Worm (Caenorhabditis elegans) whole organism, L1 larva: ENCODE measurements around the gene fbxa-98.
"Not testable (repeated sequence)": the region's sequence is repeated elsewhere in the genome, so short reads cannot be mapped to it uniquely, and the experiment has no call there.

ENCODE experiments used
- ama-1 ChIP-seq: fragments of 150-350 bp; optimal IDR thresholded peaks from 2 replicates; lab custom pipeline; 2014
- ceh-90 ChIP-seq: sonication (generic microtip); optimal IDR thresholded peaks from 2 replicates; lab custom pipeline; 2016; ENCODE audit warnings: missing genetic modification characterization, missing compliant biosample characterization
- dpl-1 ChIP-seq, 3 experiments: fragments of 150-350 bp in 2 of 3; sonication (generic microtip) in 1 of 3; optimal IDR thresholded peaks; 2 replicates each; lab custom pipeline; 2014 to 2017; ENCODE audit warnings: missing biosample characterization in 3 of 3, missing genetic modification characterization in 3 of 3, missing genetic modification reagents in 3 of 3
- elt-3 ChIP-seq, 6 experiments: fragments of 150-350 bp in 1 of 6; sonication (generic microtip); optimal IDR thresholded peaks; 2 replicates each; lab custom pipeline; 2017 to 2018; ENCODE audit warnings: missing biosample characterization in 6 of 6, missing genetic modification characterization in 6 of 6, inconsistent platforms in 1 of 6
- fos-1 ChIP-seq: fragments of 150-350 bp; optimal IDR thresholded peaks from 2 replicates; lab custom pipeline; 2014; ENCODE audit warnings: missing biosample characterization, missing genetic modification characterization
- hlh-17 ChIP-seq: fragments of 200-800 bp; sonication (Bioruptor generic); optimal IDR thresholded peaks from 2 replicates; lab custom pipeline; 2018; ENCODE audit warnings: missing genetic modification characterization, mild to moderate bottlenecking, missing compliant biosample characterization, moderate library complexity, borderline replicate concordance
- lin-14 ChIP-seq: fragments of 200-800 bp; sonication (Bioruptor generic); optimal IDR thresholded peaks from 2 replicates; lab custom pipeline; 2018; ENCODE audit warnings: mild to moderate bottlenecking, missing genetic modification characterization, moderate library complexity, missing compliant biosample characterization
- mep-1 ChIP-seq: fragments of 150-350 bp; optimal IDR thresholded peaks from 2 replicates; lab custom pipeline; 2014; ENCODE audit warnings: missing biosample characterization, missing genetic modification characterization
- nhr-12 ChIP-seq: sonication (generic microtip); optimal IDR thresholded peaks from 2 replicates; lab custom pipeline; 2017; ENCODE audit warnings: missing biosample characterization, missing genetic modification characterization
- nhr-47 ChIP-seq: sonication (generic microtip); optimal IDR thresholded peaks from 2 replicates; lab custom pipeline; 2016; ENCODE audit warnings: mild to moderate bottlenecking, missing genetic modification characterization, moderate library complexity, missing compliant biosample characterization
- nhr-76 ChIP-seq: sonication (generic microtip); optimal IDR thresholded peaks from 2 replicates; lab custom pipeline; 2017; ENCODE audit warnings: missing biosample characterization, missing genetic modification characterization
- nhr-77 ChIP-seq: fragments of 150-350 bp; optimal IDR thresholded peaks from 2 replicates; lab custom pipeline; 2014; ENCODE audit warnings: missing biosample characterization, missing genetic modification characterization
- ztf-11 ChIP-seq, 2 experiments: sonication (generic microtip); optimal IDR thresholded peaks; 2 replicates each; lab custom pipeline; 2016 to 2017; ENCODE audit warnings: missing genetic modification characterization in 2 of 2, missing biosample characterization in 1 of 2, missing compliant biosample characterization in 1 of 2
- ztf-4 ChIP-seq: fragments of 150-350 bp; optimal IDR thresholded peaks from 2 replicates; lab custom pipeline; 2014; ENCODE audit warnings: missing biosample characterization, missing genetic modification characterization

DNA sequence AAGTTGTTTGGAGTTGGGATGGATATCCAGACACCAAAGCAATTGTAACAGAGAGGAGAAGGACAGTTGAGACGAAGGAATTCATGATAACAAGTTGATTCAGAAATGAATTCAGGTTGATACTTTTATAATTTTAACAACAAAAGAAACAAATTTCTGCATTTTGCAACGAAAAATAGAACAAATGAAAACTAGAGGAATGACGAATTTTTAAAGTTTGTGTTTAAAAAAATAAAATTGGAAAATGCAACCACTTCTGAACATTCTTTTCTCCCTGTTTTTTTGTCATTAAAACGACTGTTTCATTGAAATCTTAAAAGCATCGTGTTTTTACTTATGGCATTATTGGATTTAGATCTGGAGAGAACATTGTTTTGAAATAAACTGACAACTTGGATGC lies 18.2 kb downstream of the fbxa-98 start, which contains the start of gene C08F11.12:
- TF ChIP-seq nhr-76 (tag; lab: Kevin White, UChicago); nhr-47; ztf-4 (tag; lab: Kevin White, UChicago); dpl-1 (GFP tag; optimal IDR thresholded peaks at IDR 0.05; lab: Kevin White, UChicago); ztf-11 (tag; optimal IDR thresholded peaks at IDR 0.05; lab: Kevin White, UChicago); nhr-77 (tag; lab: Kevin White, UChicago); hlh-17 (GFP tag; lab: Kevin White, UChicago); nhr-12 (tag; lab: Kevin White, UChicago); fos-1 (tag; lab: Kevin White, UChicago); ceh-90; elt-3 (tag; optimal IDR thresholded peaks at IDR 0.05; lab: Kevin White, UChicago); mep-1; ama-1; lin-14 (GFP tag; lab: Kevin White, UChicago): not testable (repeated sequence)
